Worm (Caenorhabditis elegans): ENCODE results near the gene srg-15.

ce11 chrII:8745449-8746297, 35.5 kb upstream of the srg-15 start:
- TF ChIP-seq R02D3.7 (tag; optimal IDR thresholded peaks at IDR 0.05) (no peak), egl-27 (tag; optimal IDR thresholded peaks at IDR 0.05) (no peak), fkh-10 (GFP tag; optimal IDR thresholded peaks at IDR 0.05) (no peak)
